Worm (Caenorhabditis elegans) whole organism, early embryonic: ENCODE results near the gene ubc-21.

Source experiments
- B0310.2 ChIP-seq: sonication (generic microtip); optimal IDR thresholded peaks from 2 replicates; lab custom pipeline; 2016; ENCODE audit warnings: mild to moderate bottlenecking, missing genetic modification characterization, missing compliant biosample characterization
- F13C5.2 ChIP-seq: sonication (generic microtip); optimal IDR thresholded peaks from 2 replicates; lab custom pipeline; 2017; ENCODE audit warnings: mild to moderate bottlenecking, missing genetic modification characterization, inconsistent platforms, missing compliant biosample characterization
- aly-1 ChIP-seq: sonication (generic microtip); optimal IDR thresholded peaks from 2 replicates; lab custom pipeline; 2016; ENCODE audit warnings: missing genetic modification characterization, missing compliant biosample characterization
- ama-1 ChIP-seq: fragments of 150-350 bp; optimal IDR thresholded peaks from 2 replicates; lab custom pipeline; 2014
- ceh-13 ChIP-seq: fragments of 200-800 bp; sonication (Bioruptor generic); optimal IDR thresholded peaks from 2 replicates; lab custom pipeline; 2018; ENCODE audit warnings: mild to moderate bottlenecking, missing genetic modification characterization, missing compliant biosample characterization
- ceh-36 ChIP-seq: sonication (generic microtip); optimal IDR thresholded peaks from 2 replicates; lab custom pipeline; 2016; ENCODE audit warnings: missing genetic modification characterization, inconsistent platforms, missing compliant biosample characterization
- ets-7 ChIP-seq: sonication (generic microtip); optimal IDR thresholded peaks from 2 replicates; lab custom pipeline; 2016; ENCODE audit warnings: missing genotype, missing genetic modification characterization, missing compliant biosample characterization
- flt-1 ChIP-seq: fragments of 200-800 bp; sonication (Bioruptor generic); IDR thresholded peaks from 2 replicates; pipeline ENCODE4 v1.3.6; 2022; ENCODE audit warnings: missing genetic modification characterization, missing compliant biosample characterization
- hmbx-1 ChIP-seq: sonication (generic microtip); optimal IDR thresholded peaks from 2 replicates; lab custom pipeline; 2016; ENCODE audit warnings: mild to moderate bottlenecking, missing genetic modification characterization, missing compliant biosample characterization
- hmg-4 ChIP-seq: fragments of 200-800 bp; sonication (Bioruptor generic); optimal IDR thresholded peaks from 2 replicates; lab custom pipeline; 2018; ENCODE audit warnings: mild to moderate bottlenecking, missing genetic modification characterization, missing compliant biosample characterization
- hnd-1 ChIP-seq: sonication (generic microtip); optimal IDR thresholded peaks from 2 replicates; lab custom pipeline; 2016; ENCODE audit warnings: missing genetic modification characterization, missing compliant biosample characterization
- pes-1 ChIP-seq: fragments of 200-800 bp; sonication (Bioruptor generic); IDR thresholded peaks from 2 replicates; pipeline ENCODE4 v1.3.6; 2022; ENCODE audit warnings: missing genetic modification reagents, missing genetic modification characterization, missing compliant biosample characterization
- scrt-1 ChIP-seq: fragments of 200-800 bp; sonication (Bioruptor generic); IDR thresholded peaks from 2 replicates; pipeline ENCODE4 v1.3.6; 2022; ENCODE audit warnings: missing genetic modification characterization, missing compliant biosample characterization
- sea-1 ChIP-seq: fragments of 200-800 bp; sonication (Bioruptor generic); conservative IDR thresholded peaks from 2 replicates; pipeline ENCODE4 v1.3.6; 2022; ENCODE audit warnings: missing genetic modification characterization, missing compliant biosample characterization
- tbx-11 ChIP-seq: fragments of 200-800 bp; sonication (Bioruptor generic); IDR thresholded peaks from 2 replicates; pipeline ENCODE4 v1.3.6; 2022; ENCODE audit warnings: missing genetic modification characterization, missing compliant biosample characterization
- tbx-37 ChIP-seq: fragments of 200-800 bp; sonication (Bioruptor generic); conservative IDR thresholded peaks from 2 replicates; pipeline ENCODE4 v1.3.6; 2022; ENCODE audit warnings: missing genetic modification reagents, missing genetic modification characterization, missing compliant biosample characterization
- tra-4 ChIP-seq: sonication (generic microtip); optimal IDR thresholded peaks from 2 replicates; lab custom pipeline; 2017; ENCODE audit warnings: missing genetic modification characterization, missing compliant biosample characterization

The ubc-21 gene

ce11 chrX:8838176-8838575 lies 31.2 kb upstream of the ubc-21 start:
- no peak for TF ChIP-seq B0310.2

- TF ChIP-seq pes-1 (GFP tag; lab: Robert Waterston, UW) (no peak), hmbx-1 (tag; lab: Kevin White, UChicago) (no peak), hnd-1 (tag; lab: Kevin White, UChicago) (no peak), ceh-36 (tag; lab: Kevin White, UChicago) (no peak), scrt-1 (GFP tag; lab: Robert Waterston, UW) (no peak), sea-1 (no peak), hmg-4 (GFP tag; lab: Kevin White, UChicago) (no peak)
These were observed 25.4 kb upstream of the ubc-21 start, which contains the start of gene ubc-23 for ce11 chrX:8843988-8844387. Gene ubc-23 (plus strand): TSS chrX:8844288.

ce11 chrX:8846447-8847237 lies 22.8 kb upstream of the ubc-21 start, which contains the start of gene C28G1.10:
Gene C28G1.10 (plus strand): TSS chrX:8847122.
- TF ChIP-seq flt-1 (GFP tag; lab: Robert Waterston, UW) (no peak), hnd-1 (tag; lab: Kevin White, UChicago) (no peak), hmbx-1 (tag; lab: Kevin White, UChicago) (no peak), tbx-37 (no peak), aly-1 (tag; lab: Kevin White, UChicago) (no peak), pes-1 (GFP tag; lab: Robert Waterston, UW) (no peak), tbx-11 (GFP tag; lab: Robert Waterston, UW) (no peak), ceh-13 (GFP tag; lab: Kevin White, UChicago) (no peak), B0310.2 (no peak), tra-4 (tag; lab: Kevin White, UChicago) (no peak), F13C5.2 (no peak), sea-1 (no peak)

ce11 chrX:8853524-8853923 lies 15.9 kb upstream of the ubc-21 start, which contains the start of gene sprp-4:
Gene sprp-4 (minus strand): TSS chrX:8853624.
- no peak for TF ChIP-seq scrt-1 (GFP tag; lab: Robert Waterston, UW)
- no peak for TF ChIP-seq tra-4 (tag; lab: Kevin White, UChicago)

DNA sequence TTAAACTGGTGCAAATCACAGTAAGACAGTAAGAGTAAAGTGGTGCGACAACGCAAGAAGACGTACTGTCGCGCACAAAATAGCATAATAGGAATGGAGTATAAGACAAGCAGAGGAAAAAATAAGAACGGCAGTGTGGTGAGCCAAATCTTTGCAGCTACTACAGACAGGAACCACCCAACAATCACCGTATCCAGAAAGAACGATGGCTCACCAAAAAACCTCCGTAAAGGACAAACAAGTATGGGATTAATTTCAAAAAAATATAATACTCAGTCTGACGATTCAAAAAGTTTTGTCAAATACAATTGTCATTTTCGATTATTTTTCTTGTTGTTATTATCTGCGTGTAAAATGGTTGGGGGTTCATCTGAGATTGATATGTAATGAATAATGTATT lies 15.0 kb upstream of the ubc-21 start:
- TF ChIP-seq hmbx-1 (tag; lab: Kevin White, UChicago), result no peak
- TF ChIP-seq aly-1 (tag; lab: Kevin White, UChicago), result no peak
- no peak for TF ChIP-seq pes-1 (GFP tag; lab: Robert Waterston, UW)
- no peak for TF ChIP-seq sea-1
- TF ChIP-seq tbx-37, result no peak
- TF ChIP-seq ets-7 (tag; lab: Kevin White, UChicago), result no peak
- TF ChIP-seq scrt-1 (GFP tag; lab: Robert Waterston, UW), result no peak
- TF ChIP-seq ama-1 (lab: Kevin White, UChicago), result no peak
- no peak for TF ChIP-seq flt-1 (GFP tag; lab: Robert Waterston, UW)
- TF ChIP-seq F13C5.2, result no peak
- TF ChIP-seq hnd-1 (tag; lab: Kevin White, UChicago), result no peak
- TF ChIP-seq tbx-11 (GFP tag; lab: Robert Waterston, UW), result no peak
- no peak for TF ChIP-seq B0310.2
- no peak for TF ChIP-seq tra-4 (tag; lab: Kevin White, UChicago)

DNA sequence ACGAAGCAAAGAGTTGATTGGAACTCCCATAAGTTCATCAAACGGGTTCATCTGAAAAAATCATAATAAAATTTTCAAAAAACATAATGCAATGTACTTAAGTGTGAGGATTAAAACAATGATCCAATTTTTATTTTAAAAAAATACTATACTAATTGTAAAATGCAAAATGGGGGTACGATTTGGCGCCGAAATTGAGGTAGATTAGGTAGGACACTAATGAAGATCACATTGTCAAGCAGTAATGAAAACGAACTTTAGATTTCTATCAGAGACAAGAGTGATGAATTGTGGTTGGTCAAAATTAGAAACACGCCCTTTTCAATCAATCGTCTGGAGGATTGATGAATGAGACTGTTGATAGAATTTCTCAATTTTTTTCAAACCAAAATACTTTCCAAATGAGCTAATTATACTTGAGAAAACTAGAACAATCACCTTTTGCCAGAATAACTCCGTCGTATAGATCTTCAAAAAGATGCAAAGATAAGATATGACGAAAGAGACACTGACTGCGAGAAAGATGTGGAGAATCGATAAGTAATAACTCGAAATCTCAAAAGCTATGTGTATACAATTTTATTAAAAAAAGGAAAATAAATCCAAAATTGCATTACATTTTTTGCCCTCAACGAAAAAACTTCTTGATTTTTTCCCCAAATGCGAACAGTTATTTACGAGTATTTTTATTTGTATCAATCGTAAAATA lies 11.4 kb upstream of the ubc-21 start, which contains the start of gene C06E2.5:
C06E2.5 (minus strand) TSS at position 51 of the 709 bp plus-strand sequence.
- TF ChIP-seq aly-1 (tag; lab: Kevin White, UChicago) (no peak), hnd-1 (tag; lab: Kevin White, UChicago) (no peak), ets-7 (tag; lab: Kevin White, UChicago) (no peak), hmbx-1 (tag; lab: Kevin White, UChicago) (no peak), tbx-11 (GFP tag; lab: Robert Waterston, UW) (no peak), scrt-1 (GFP tag; lab: Robert Waterston, UW) (no peak)

DNA sequence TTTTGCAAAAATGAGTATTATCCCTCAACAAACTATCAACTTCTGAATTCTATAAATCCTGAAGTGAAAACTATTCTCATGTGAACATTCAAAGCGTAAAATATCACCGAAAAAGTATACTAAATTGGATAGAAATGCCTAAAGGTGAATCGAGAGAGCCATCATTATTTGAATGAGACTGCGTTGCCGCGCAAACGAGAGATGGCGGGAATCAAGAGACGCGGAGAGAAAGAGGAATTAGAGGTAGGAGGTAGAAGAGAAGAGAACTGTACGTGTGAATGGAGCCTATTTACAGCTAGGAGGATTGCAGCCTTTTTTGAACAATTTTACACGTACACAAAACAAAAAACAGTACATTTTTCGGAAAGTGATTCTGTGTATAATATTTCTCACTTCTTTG lies 9.9 kb upstream of the ubc-21 start:
- no peak for TF ChIP-seq hmbx-1 (tag; lab: Kevin White, UChicago)
- no peak for TF ChIP-seq ceh-13 (GFP tag; lab: Kevin White, UChicago)
- TF ChIP-seq sea-1, result no peak

DNA sequence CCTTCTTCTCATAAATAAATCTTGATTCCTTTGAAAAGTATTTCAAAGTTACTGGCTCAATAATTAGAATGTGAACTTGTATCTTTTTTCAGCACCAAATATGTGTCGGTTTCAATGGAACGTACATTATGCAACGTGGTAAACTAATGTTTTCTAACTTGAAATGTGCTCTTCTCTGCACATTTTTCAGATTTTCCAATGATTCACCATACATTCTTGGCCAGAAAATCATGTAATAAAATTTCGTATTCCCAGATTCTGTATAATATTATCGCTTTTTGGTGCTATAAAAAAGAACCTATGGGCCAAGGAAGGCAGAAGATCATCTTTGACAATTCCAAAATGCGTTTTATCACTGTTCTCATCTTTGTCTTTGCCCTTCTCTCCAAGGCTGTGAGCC lies 8.5 kb upstream of the ubc-21 start, which contains the start of gene C06E2.9:
C06E2.9 (plus strand) TSS at position 301 of the 400 bp plus-strand sequence.
- TF ChIP-seq ets-7 (tag; lab: Kevin White, UChicago) (no peak), ama-1 (lab: Kevin White, UChicago) (no peak)
